Fruit fly (Drosophila melanogaster): Measurements from ENCODE around the gene CanA1.
A peak's percentile ranks its signal among the peaks of the same experiment; 100 is the strongest.

CanA1 gene

dm6 chr3R:31038473-31039424 is at the start of gene CanA1 (continued):
- TF ChIP-seq sd (tag; optimal IDR thresholded peaks at IDR 0.05) (peak; percentile 22), CG11723 (GFP tag; optimal IDR thresholded peaks at IDR 0.05) (no peak), Gsc (GFP tag; IDR thresholded peaks at IDR 0.05) (no peak), kah (GFP tag; optimal IDR thresholded peaks at IDR 0.05) (no peak), grau (tag; optimal IDR thresholded peaks at IDR 0.05) (peak; percentile 23), CG10979 (tag; optimal IDR thresholded peaks at IDR 0.05) (no peak), CG10267 (tag; optimal IDR thresholded peaks at IDR 0.05) (no peak), gro (GFP tag; optimal IDR thresholded peaks at IDR 0.05) (no peak), maf-S (GFP tag; optimal IDR thresholded peaks at IDR 0.05) (no peak), CG13123 (GFP tag; optimal IDR thresholded peaks at IDR 0.05) (no peak), Meics (GFP tag; optimal IDR thresholded peaks at IDR 0.05) (peak; percentile 24), D19B (GFP tag; optimal IDR thresholded peaks at IDR 0.05) (no peak), dmrt11E (tag; optimal IDR thresholded peaks at IDR 0.05) (no peak), CG10462 (GFP tag; optimal IDR thresholded peaks at IDR 0.05) (no peak), gem (tag; optimal IDR thresholded peaks at IDR 0.05) (peak; percentile 22), CG15479 (GFP tag; optimal IDR thresholded peaks at IDR 0.05) (no peak), chinmo (GFP tag; IDR thresholded peaks at IDR 0.05; ENCODE audit: partially characterized antibody) (0 out of 4 replicates have a peak, but pooled peaks have one; percentile 53), Deaf1 (tag; optimal IDR thresholded peaks at IDR 0.05) (peak; percentile 77), CG3847 (GFP tag; IDR thresholded peaks at IDR 0.05) (peak; percentile 39; the same call in 1 of the 2 replicates), Hr78 (GFP tag; optimal IDR thresholded peaks at IDR 0.05) (no peak), E2f1 (GFP tag; IDR thresholded peaks at IDR 0.05) (no peak), CG16815 (GFP tag; optimal IDR thresholded peaks at IDR 0.05) (no peak), CG9437 (GFP tag; optimal IDR thresholded peaks at IDR 0.05) (no peak), CG8944 (GFP tag; optimal IDR thresholded peaks at IDR 0.05) (no peak), CG3726 (GFP tag; IDR thresholded peaks at IDR 0.05) (no peak), Hmx (GFP tag; optimal IDR thresholded peaks at IDR 0.05) (no peak), sug (tag; optimal IDR thresholded peaks at IDR 0.05) (no peak), CoRest (tag; optimal IDR thresholded peaks at IDR 0.05) (peak; percentile 16), org-1 (GFP tag; optimal IDR thresholded peaks at IDR 0.05) (no peak), Bgb (GFP tag; IDR thresholded peaks at IDR 0.05; ENCODE audit: partially characterized antibody) (no peak), CG6765 (GFP tag; optimal IDR thresholded peaks at IDR 0.05) (no peak), zfh2 (GFP tag; optimal IDR thresholded peaks at IDR 0.05) (no peak), H15 (GFP tag; IDR thresholded peaks at IDR 0.05) (no peak), CG12219 (GFP tag; optimal IDR thresholded peaks at IDR 0.05) (no peak), tio (GFP tag; optimal IDR thresholded peaks at IDR 0.05) (no peak), lab (GFP tag; optimal IDR thresholded peaks at IDR 0.05) (peak; percentile 14), CG10654 (GFP tag; optimal IDR thresholded peaks at IDR 0.05) (no peak), sisA (GFP tag; IDR thresholded peaks at IDR 0.05) (no peak), CG18011 (GFP tag; optimal IDR thresholded peaks at IDR 0.05) (no peak), HLHmδ (GFP tag; optimal IDR thresholded peaks at IDR 0.05) (no peak), Antp (GFP tag; optimal IDR thresholded peaks at IDR 0.05) (no peak), Dad (GFP tag; optimal IDR thresholded peaks at IDR 0.05) (no peak), Trl (optimal IDR thresholded peaks at IDR 0.05) (peak in 1 of 2 experiments; percentile 4), Trl (GFP tag; optimal IDR thresholded peaks at IDR 0.05) (no peak), CG8290 (GFP tag; optimal IDR thresholded peaks at IDR 0.05) (no peak), CG8290 (tag; optimal IDR thresholded peaks at IDR 0.05) (no peak), croc (GFP tag; conservative IDR thresholded peaks at IDR 0.05) (no peak), YL-1 (GFP tag; optimal IDR thresholded peaks at IDR 0.05) (no peak), Atf6 (GFP tag; IDR thresholded peaks at IDR 0.05) (0 out of 2 replicates have a peak, but pooled peaks have one; percentile 14)

Measured in whole organism, embryonic.